Worm (Caenorhabditis elegans) whole organism, dauer: ENCODE measurements around the gene clc-24.

ENCODE experiments used
- unc-62 ChIP-seq: sonication (generic microtip); optimal IDR thresholded peaks from 2 replicates; lab custom pipeline; 2017; ENCODE audit warnings: missing biosample characterization, missing genetic modification reagents, missing genetic modification characterization

clc-24 gene

DNA sequence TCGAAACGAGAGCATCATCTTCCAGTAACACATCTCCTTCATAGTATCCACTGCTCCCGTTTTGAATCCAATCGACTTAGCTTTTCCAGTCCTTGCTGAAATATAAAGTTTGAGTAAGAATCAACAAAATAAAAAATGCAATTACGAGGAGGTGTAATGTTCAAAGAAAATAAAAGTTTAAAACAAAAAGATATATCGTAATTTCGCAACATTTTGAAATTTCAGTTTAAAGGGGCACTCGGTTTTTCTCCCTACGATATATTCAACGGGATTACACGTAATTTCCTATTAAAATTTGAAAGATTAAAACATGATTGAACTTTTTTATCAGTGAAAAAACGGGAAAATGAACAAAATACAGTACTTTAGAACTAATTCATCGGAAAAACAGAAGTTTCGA is 6.2 kb downstream of the clc-24 start, which contains the start of gene Y34F4.3:
Y34F4.3 (minus strand) TSS at position 101 of the 400 bp plus-strand sequence.
- no peak for TF ChIP-seq unc-62 (GFP tag; lab: Kevin White, UChicago)

DNA sequence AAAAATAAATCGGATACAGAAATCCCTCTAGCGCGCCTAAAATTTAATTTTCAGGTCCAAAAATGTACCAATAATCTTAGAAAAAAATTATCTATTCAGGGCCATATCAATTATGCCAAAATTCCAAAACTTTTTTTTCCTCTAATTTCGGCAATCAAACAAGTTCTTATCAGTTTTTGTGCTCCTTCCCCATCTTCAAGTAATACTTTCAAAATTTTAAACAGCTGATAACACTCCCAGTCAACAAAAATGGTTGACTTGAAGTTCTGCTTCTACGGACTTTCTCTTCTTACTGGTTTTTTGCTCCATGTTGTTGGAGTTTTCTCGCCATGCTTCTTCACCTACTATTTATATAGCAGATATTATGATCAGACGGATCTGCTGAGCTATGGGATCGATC is 10.9 kb downstream of the clc-24 start, which contains the start of gene clc-23:
clc-23 (plus strand) TSS at position 223 of the 400 bp plus-strand sequence.
- TF ChIP-seq unc-62 (GFP tag; lab: Kevin White, UChicago): no peak

DNA sequence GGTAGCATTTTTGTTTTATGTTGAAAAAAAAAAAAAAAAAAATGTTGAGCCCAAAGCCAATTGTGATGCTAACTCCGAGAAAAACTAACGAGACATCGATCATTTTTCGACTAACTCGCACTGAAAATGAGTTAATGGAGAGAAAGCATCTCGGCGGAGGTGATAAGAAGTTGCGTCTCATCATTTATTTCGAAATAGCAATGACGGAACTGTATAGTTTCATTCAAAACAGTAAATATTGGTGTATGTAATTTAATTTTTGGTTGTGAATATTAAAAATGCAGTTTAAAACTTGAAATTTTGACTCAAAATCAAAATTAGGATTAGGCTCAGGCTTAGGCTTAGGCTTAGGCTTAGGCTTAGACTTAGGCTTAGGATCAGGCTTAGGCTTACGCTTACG is 16.4 kb downstream of the clc-24 start, which contains the start of gene clc-25:
clc-25 (minus strand) TSS at position 101 of the 400 bp plus-strand sequence.
- TF ChIP-seq unc-62 (GFP tag; lab: Kevin White, UChicago): no peak

DNA sequence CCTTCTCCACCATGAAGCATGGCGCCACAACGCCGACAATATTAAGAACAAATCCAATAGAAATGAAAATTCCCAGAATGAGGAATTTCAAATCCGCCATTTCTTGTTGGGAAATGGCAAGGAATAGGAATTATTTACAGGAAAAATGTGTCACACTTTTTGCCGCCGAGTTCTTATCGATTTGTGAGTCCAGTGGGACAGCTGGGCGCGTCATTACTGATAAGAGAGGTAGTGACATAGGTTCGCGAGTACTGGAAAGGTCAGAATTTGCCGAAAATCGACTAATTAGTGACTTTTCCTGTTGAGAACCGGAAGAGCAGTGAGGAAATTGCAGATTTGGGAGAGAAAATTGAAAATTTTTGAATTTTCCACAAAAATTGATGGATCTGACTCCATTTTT is 18.4 kb downstream of the clc-24 start:
- no peak for TF ChIP-seq unc-62 (GFP tag; lab: Kevin White, UChicago)

DNA sequence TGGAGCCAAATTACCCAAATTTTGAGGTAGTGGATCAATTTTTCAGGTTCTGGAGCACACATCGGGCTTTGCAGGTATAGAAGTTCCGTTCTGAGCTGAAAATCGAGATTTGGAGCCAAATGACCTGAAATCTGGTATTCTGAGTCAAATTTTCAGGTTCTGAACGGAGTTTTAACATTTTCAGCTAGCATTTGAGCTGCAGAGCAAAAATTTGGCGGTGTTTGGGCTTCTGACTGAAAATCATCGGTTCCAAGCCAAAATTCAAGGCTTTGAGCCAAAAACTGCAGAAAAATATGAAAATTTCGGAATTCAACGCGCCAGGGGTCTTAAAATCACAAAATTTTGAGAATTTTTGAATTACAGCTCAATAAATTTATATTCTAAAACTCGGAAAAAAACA is 21.1 kb downstream of the clc-24 start, which contains the start of the genes clc-26 and E_BE45912.2:
clc-26 (minus strand) TSS at position 101 of the 400 bp plus-strand sequence.
E_BE45912.2 (minus strand) TSS at position 139 of the 400 bp plus-strand sequence.
- TF ChIP-seq unc-62 (GFP tag; lab: Kevin White, UChicago): no peak

DNA sequence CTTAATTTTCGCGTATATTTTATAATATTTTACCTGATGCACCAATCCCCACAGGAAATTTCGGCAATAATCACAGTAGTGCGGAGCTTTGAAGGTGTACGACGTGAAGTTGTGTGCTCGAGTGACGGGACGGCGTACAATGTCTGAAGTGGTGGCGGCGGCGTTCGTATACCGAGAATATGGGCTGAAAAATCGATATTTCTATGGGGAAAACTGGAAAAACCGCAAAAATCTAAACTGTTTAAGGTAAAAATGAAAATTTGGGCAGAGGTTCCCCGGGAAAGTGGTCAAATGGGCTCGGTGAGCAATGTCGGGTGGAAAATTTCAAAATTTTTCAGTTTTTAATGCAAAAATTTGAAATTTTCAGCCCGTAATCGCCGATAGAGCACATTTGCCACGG is 25.0 kb downstream of the clc-24 start:
- no peak for TF ChIP-seq unc-62 (GFP tag; lab: Kevin White, UChicago)

DNA sequence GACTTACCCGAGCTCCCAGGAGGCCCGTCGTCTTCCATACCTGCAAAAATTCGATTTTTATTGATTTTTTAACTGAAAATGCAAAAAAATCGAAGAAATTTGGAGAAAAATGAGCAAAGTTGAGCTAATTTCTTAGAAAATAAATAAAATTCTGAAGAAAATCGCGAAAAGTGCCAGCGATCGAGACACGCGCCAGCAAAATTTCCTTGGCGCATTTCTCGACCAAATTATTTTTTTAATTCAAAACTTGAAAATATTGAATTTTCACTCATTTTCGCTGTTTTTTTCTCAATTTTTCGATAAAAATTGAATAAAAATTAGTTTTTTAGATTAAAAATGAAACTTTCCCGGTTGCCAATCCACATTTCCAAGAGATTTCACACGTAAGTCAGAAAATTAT is 27.3 kb downstream of the clc-24 start, which contains the start of the genes chin-1 and BE0003N10.1:
chin-1 (minus strand) TSS at position 40 of the 400 bp plus-strand sequence.
BE0003N10.1 (plus strand) TSS at position 320 of the 400 bp plus-strand sequence.
- TF ChIP-seq unc-62 (GFP tag; lab: Kevin White, UChicago): no peak

DNA sequence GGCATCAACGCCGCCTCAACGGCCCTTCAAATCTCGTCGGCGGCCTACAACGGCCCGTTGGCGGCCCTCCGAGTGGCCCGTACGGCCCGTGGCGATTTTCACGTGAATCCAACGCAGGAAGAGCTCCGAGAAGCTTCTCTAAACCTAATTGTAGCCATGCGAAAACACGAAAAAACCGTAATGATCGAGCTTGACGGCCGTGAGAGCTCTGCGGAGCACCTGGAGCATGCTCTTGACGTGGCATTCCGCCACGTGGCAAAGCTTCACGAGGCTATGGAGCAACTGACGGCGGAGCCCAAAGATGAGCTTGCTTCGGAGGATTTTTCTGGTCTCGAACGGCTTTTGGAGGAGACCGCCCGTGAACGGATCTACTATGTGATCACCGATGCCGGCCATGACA is 30.2 kb downstream of the clc-24 start:
- no peak for TF ChIP-seq unc-62 (GFP tag; lab: Kevin White, UChicago)

DNA sequence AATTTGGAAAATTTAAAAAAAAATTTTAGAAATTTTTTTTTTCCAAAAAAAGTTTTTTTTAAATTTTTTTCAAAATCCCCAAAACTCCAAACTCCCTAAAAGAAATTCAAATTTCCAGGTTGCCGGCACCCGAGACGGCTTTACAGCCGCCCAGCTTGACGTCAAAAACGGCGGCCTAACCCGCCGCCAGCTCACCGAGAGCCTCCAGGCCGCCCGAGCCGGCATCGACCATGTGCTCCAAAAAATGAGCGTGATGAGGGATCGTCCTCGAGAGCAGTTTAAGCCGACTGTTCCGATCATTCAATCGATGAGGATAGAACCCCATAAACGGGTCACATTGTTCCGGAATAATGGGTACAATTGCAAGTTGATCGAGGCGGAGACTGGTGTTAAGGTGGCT is 34.0 kb downstream of the clc-24 start:
- TF ChIP-seq unc-62 (GFP tag; lab: Kevin White, UChicago): no peak

DNA sequence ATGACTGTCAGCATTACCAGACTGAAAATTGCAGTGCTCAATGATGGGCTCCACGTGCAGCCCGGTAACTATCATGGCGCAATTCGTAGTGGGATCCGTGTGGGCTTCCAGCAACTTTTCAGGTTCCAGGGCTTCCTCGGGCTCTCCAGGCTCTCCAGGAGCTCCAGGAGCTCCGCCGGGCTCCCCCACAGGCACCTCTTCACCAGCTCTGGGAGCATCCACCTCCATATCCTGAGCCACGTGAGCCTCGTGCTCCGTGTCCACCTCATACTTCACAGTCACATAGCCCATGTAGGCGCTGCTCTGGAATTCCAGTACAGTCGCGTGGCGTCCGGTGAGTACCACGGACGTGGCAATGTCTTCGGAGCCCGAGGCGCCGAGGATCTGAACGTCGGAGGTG is 42.0 kb downstream of the clc-24 start:
- no peak for TF ChIP-seq unc-62 (GFP tag; lab: Kevin White, UChicago)

DNA sequence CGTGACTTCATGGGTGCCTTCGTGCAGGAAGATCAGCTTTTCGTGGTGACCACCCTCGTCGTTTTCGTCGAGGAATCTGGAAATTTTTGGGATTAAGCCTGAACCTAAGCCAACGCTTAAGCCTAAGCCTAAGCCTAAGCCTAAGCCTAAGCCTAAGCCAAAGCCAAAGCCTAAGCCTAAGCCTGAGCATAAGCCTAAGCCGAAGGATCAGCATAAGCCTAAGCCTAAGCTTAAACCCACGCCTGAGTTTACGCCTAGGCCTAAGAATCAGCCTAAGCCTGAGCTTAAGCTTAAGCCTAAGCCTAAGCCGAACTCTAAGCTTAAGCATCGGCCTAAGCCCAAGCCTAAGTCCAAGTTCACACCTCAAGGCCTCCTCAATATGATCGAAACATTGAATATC is 42.5 kb downstream of the clc-24 start:
- no peak for TF ChIP-seq unc-62 (GFP tag; lab: Kevin White, UChicago)

DNA sequence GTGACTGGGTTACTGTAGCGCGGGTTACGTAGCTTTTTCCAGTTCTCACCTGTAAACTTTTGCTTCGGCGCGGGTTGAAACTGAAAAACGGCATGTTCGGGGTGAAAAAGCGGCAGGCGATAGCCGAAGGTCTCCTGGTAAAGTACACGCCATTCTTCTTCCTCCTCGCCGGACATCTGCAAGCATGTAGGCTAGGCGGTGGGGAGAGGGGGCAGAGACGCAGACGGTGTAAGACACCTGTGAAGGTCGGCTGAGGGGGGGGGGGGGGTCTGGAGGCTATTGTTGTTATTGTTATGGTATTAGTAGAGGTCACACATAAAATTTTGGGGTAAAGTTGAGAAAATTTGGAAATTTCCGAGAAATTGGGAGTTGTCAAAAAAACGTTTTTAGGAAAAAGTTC is 43.2 kb downstream of the clc-24 start, which contains the start of gene fbxo-11.2:
fbxo-11.2 (minus strand) TSS at position 176 of the 400 bp plus-strand sequence.
- no peak for TF ChIP-seq unc-62 (GFP tag; lab: Kevin White, UChicago)

DNA sequence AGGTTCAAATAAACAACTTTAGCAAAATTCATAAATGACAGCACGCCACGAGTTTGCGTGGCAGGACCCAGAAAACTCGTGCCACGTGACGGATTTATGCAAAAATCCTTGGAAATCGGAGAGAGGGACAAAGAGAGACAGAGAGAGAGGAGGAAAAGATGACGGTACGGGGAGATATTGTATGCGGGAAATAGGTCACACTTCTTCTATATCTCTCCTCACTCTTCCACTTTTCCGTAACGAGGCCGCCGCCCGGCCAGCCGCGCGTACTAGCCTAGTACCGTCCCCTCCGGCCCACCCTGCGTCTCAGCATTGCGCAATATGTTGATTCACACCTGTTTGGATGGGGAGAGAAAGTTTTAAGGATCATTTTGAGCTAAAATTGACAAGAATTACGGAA is 44.3 kb downstream of the clc-24 start:
- TF ChIP-seq unc-62 (GFP tag; lab: Kevin White, UChicago): no peak

DNA sequence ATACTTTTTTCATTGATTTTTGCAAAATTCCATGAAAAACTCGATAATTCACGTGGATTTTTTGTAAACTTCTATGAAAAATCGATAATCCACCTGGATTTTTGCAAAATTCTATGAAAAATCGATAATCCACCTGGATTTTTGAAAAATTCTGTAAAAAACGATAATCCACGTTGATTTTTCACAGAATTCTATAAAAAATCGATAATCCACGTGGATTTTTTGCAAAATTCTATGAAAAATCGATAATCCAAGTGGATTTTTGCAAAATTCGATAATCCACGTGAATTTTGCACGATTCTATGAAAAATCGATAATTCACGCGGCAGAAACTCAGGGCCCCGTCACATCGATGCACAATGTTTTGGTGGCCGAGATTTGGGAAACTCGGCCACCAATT is 48.2 kb downstream of the clc-24 start:
- TF ChIP-seq unc-62 (GFP tag; lab: Kevin White, UChicago): no peak

DNA sequence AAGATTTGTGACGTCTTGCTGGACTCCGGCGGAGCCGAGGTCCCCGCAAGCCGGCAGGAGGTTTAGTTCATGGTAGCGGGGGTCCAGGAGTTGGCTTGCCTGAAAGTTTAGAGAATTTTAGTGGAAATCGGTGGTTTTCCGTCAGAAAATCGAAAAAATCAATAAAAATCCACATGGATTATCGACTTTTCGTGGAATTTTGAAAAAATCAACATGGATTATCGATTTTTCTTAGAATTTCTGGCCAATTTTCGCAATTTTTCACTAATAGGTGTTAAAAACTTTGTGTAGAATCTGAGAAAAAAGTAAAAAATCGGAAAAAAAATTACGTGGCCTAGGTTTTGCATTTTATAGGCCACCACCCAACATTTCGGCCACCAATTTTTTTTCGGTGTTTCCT is 49.0 kb downstream of the clc-24 start:
- TF ChIP-seq unc-62 (GFP tag; lab: Kevin White, UChicago): no peak

DNA sequence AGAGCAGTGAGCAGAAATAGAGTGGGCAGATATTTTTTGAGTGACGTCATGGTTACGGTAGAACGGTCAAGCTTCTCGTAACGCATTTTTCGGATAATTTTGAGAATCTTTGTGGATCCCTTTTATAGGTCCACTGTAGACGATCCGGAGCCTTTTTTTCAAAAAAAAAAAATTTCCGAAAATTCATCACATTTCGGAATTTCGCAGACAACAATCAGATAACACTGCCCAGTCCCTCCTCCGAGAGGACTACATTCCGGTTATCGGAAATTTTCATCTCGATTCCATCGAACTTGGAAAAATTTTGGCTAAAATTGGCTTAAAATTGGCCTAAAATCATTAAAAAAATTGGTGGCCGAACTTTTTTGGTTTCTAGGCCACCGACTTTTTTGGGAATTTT is 50.1 kb downstream of the clc-24 start, which contains the start of gene BE0003N10.6:
BE0003N10.6 (minus strand) TSS at position 101 of the 400 bp plus-strand sequence.
- TF ChIP-seq unc-62 (GFP tag; lab: Kevin White, UChicago): no peak
